Fruit fly (Drosophila melanogaster) whole organism, embryonic: ENCODE results near the gene lgs.

Experiments used
- CG12391 ChIP-seq: fragments of 200-800 bp; sonication (Bioruptor generic); optimal IDR thresholded peaks from 3 replicates; lab custom pipeline; 2018; ENCODE audit warnings: missing biosample characterization, mild to moderate bottlenecking, missing genetic modification characterization, moderate library complexity
- CG3065 ChIP-seq: fragments of 200-800 bp; sonication (Bioruptor generic); optimal IDR thresholded peaks from 2 replicates; lab custom pipeline; 2016; ENCODE audit warnings: missing biosample characterization, missing genetic modification characterization
- CG5245 ChIP-seq: fragments of 200-800 bp; sonication (Bioruptor generic); optimal IDR thresholded peaks from 3 replicates; lab custom pipeline; 2016; ENCODE audit warnings: missing biosample characterization, missing genetic modification characterization
- CG7357 ChIP-seq: fragments of 200-800 bp; sonication (Bioruptor generic); IDR thresholded peaks from 3 replicates; pipeline ENCODE4 v1.3.6; 2022; ENCODE audit warnings: missing biosample characterization, missing genetic modification characterization
- Dip2 ChIP-seq: fragments of 200-800 bp; sonication (Bioruptor generic); IDR thresholded peaks from 2 replicates; pipeline ENCODE4 v1.3.6; 2022; ENCODE audit warnings: missing biosample characterization, missing genetic modification characterization
- Poxn ChIP-seq: fragments of 200-800 bp; sonication (Bioruptor generic); IDR thresholded peaks from 2 replicates; pipeline ENCODE4 v1.3.6; 2022; ENCODE audit warnings: missing biosample characterization, missing genetic modification characterization
- TFAM ChIP-seq: fragments of 200-800 bp; sonication (Bioruptor generic); optimal IDR thresholded peaks from 2 replicates; lab custom pipeline; 2017; ENCODE audit warnings: missing biosample characterization, missing genetic modification characterization, inconsistent platforms
- dm ChIP-seq: fragments of 200-800 bp; sonication (Bioruptor generic); optimal IDR thresholded peaks from 3 replicates; lab custom pipeline; 2016; ENCODE audit warnings: missing biosample characterization, missing genetic modification characterization
- phol ChIP-seq: fragments of 200-800 bp; sonication (Bioruptor generic); optimal IDR thresholded peaks from 3 replicates; lab custom pipeline; 2018; ENCODE audit warnings: missing biosample characterization, mild to moderate bottlenecking, missing genetic modification characterization, moderate library complexity
- psq ChIP-seq: fragments of 200-800 bp; sonication (Bioruptor generic); optimal IDR thresholded peaks from 2 replicates; lab custom pipeline; 2017; ENCODE audit warnings: missing biosample characterization, missing genetic modification characterization

- TF ChIP-seq Poxn (GFP tag; lab: Robert Waterston, UW) (no peak), psq (GFP tag; lab: Kevin White, UChicago) (no peak), phol (no peak), dm (GFP tag; lab: Kevin White, UChicago) (no peak), CG7357 (GFP tag; lab: Robert Waterston, UW) (no peak), Dip2 (no peak), CG3065 (GFP tag; lab: Kevin White, UChicago) (no peak), CG12391 (tag; lab: Kevin White, UChicago) (no peak), CG5245 (no peak), TFAM (GFP tag; lab: Kevin White, UChicago) (no peak)
These were observed 47.1 kb upstream of the lgs start for dm6 chr4:490760-491317.
